Fruit fly (Drosophila melanogaster): Measurements from ENCODE around the gene alpha-Est2.

The alpha-Est2 gene

DNA sequence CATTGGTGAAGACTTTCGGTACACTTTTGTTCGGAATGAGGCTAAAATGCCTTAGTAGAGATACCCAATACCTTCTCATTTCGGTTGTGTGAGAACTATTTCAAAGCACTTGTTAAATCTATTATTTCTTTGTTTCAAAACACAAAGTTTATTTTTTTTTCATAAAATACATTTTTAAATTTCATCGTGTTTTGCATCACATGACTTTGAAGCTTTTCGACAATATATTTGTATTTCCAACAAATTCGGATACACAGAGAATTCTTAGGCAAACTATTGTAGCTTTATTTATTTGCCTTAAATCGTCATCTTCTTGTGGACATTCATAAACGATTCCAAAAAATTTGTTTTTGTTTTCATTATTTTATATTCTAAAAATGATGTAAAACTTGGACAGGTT, 47.9 kb upstream of the alpha-Est2 start, which contains the start of gene alpha-Est10:
Gene alpha-Est10, minus strand, starts transcription at position 101 of the 400 bp plus-strand sequence.
- no peak for TF ChIP-seq fd3F (GFP tag; optimal IDR thresholded peaks at IDR 0.05)
- no peak for TF ChIP-seq wek (GFP tag; optimal IDR thresholded peaks at IDR 0.05)
- no peak for TF ChIP-seq CG11695 (GFP tag; IDR thresholded peaks at IDR 0.05)
- no peak for TF ChIP-seq CG9817 (tag; optimal IDR thresholded peaks at IDR 0.05)
- TF ChIP-seq CG8388 (GFP tag; optimal IDR thresholded peaks at IDR 0.05): no peak
- no peak for TF ChIP-seq D19A (tag; optimal IDR thresholded peaks at IDR 0.05)

DNA sequence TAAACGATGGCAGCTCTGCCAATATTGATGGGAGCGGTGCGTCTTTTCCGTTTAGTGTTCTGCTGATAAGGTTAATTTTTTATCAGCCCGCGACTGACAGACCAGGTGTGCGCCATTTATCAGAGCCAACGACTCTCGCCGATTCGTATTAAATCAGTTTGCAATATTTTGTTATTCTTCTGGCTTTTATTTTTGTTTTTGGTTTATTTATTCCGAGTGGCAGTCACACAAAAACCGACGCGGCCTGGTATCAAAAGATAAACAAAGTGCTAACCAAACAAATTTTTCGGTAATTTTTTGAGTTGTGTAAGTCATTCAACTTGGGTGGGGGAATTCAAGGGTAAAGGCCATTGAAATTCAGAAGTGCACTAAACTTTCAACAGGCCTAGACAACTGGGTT, 44.1 kb upstream of the alpha-Est2 start:
- TF ChIP-seq CG42726 (GFP tag; IDR thresholded peaks at IDR 0.05; ENCODE audit: partially characterized antibody) (no peak), exex (tag; optimal IDR thresholded peaks at IDR 0.05) (peak; percentile 77), chinmo (GFP tag; IDR thresholded peaks at IDR 0.05; ENCODE audit: partially characterized antibody) (0 out of 4 replicates have a peak, but pooled peaks have one; percentile 63), otp (GFP tag; IDR thresholded peaks at IDR 0.05) (no peak), sug (tag; optimal IDR thresholded peaks at IDR 0.05) (peak; percentile 65), CG7745 (tag; optimal IDR thresholded peaks at IDR 0.05) (no peak), CG9437 (GFP tag; optimal IDR thresholded peaks at IDR 0.05) (no peak), Pdp1 (GFP tag; optimal IDR thresholded peaks at IDR 0.05) (peak in 1 of 2 experiments; percentile 79), sd (tag; optimal IDR thresholded peaks at IDR 0.05) (peak; percentile 52), corto (GFP tag; optimal IDR thresholded peaks at IDR 0.05) (peak; percentile 26), CG34376 (GFP tag; optimal IDR thresholded peaks at IDR 0.05) (peak; percentile 67), mirr (GFP tag; optimal IDR thresholded peaks at IDR 0.05) (peak; percentile 73), CG1602 (GFP tag; optimal IDR thresholded peaks at IDR 0.05) (no peak), Fer1 (GFP tag; optimal IDR thresholded peaks at IDR 0.05) (peak; percentile 8), Med (GFP tag) (peak; percentile 65), lab (GFP tag; optimal IDR thresholded peaks at IDR 0.05) (peak; percentile 48)

dm6 chr3R:7499488-7499887, 42.1 kb upstream of the alpha-Est2 start:
- TF ChIP-seq CG34376 (GFP tag; optimal IDR thresholded peaks at IDR 0.05): peak; percentile 73
- no peak for TF ChIP-seq gcm2 (GFP tag; optimal IDR thresholded peaks at IDR 0.05)
- no peak for TF ChIP-seq ems (GFP tag; optimal IDR thresholded peaks at IDR 0.05)
- TF ChIP-seq sug (tag; optimal IDR thresholded peaks at IDR 0.05): peak; percentile 67
- TF ChIP-seq exex (tag; optimal IDR thresholded peaks at IDR 0.05): peak; percentile 71
- TF ChIP-seq Pdp1 (GFP tag; optimal IDR thresholded peaks at IDR 0.05): peak in 1 of 2 experiments; percentile 95
- 0 out of 4 replicates have a peak, but pooled peaks have one; percentile 18 for TF ChIP-seq chinmo (GFP tag; IDR thresholded peaks at IDR 0.05; ENCODE audit: partially characterized antibody)
- TF ChIP-seq mirr (GFP tag; optimal IDR thresholded peaks at IDR 0.05): peak; percentile 87
- no peak for TF ChIP-seq rib (GFP tag; IDR thresholded peaks at IDR 0.05)
- TF ChIP-seq BtbVII (GFP tag; optimal IDR thresholded peaks at IDR 0.05): no peak
- TF ChIP-seq CG7928 (GFP tag; optimal IDR thresholded peaks at IDR 0.05): no peak
- TF ChIP-seq grn (GFP tag; optimal IDR thresholded peaks at IDR 0.05): peak; percentile 48
- TF ChIP-seq CG33557 (GFP tag; optimal IDR thresholded peaks at IDR 0.05): no peak
- TF ChIP-seq cwo (GFP tag; optimal IDR thresholded peaks at IDR 0.05): peak; percentile 70
- TF ChIP-seq CG11723 (GFP tag; optimal IDR thresholded peaks at IDR 0.05): no peak
- peak; percentile 32 for TF ChIP-seq Med (GFP tag)

- TF ChIP-seq CG14965 (GFP tag; optimal IDR thresholded peaks at IDR 0.05; ENCODE audit: borderline replicate concordance) (no peak), CG18476 (GFP tag; optimal IDR thresholded peaks at IDR 0.05) (no peak), CG1647 (GFP tag; optimal IDR thresholded peaks at IDR 0.05) (no peak), fd96Cb (tag; optimal IDR thresholded peaks at IDR 0.05) (no peak), CG11085 (GFP tag; IDR thresholded peaks at IDR 0.05) (no peak), CG17829 (tag; optimal IDR thresholded peaks at IDR 0.05) (no peak), Ptx1 (GFP tag; IDR thresholded peaks at IDR 0.05) (peak; percentile 54), CG9817 (tag; optimal IDR thresholded peaks at IDR 0.05) (peak; percentile 15), knrl (GFP tag; IDR thresholded peaks at IDR 0.05; ENCODE audit: partially characterized antibody) (no peak), CG11456 (GFP tag; IDR thresholded peaks at IDR 0.05) (no peak), CG12769 (tag; optimal IDR thresholded peaks at IDR 0.05) (peak; percentile 53), trh (GFP tag; optimal IDR thresholded peaks at IDR 0.05) (no peak), Xbp1 (GFP tag; optimal IDR thresholded peaks at IDR 0.05) (peak; percentile 31), CG6683 (GFP tag; optimal IDR thresholded peaks at IDR 0.05) (no peak), bowl (GFP tag; IDR thresholded peaks at IDR 0.05) (no peak)
Measured at dm6 chr3R:7500513-7500912, 41.1 kb upstream of the alpha-Est2 start.

Measured in whole organism, embryonic.